Worm (Caenorhabditis elegans) whole organism, dauer: ENCODE measurements around the gene pqn-78.
"Not testable (repeated sequence)": the region's sequence is repeated elsewhere in the genome, so short reads cannot be mapped to it uniquely, and the experiment has no call there.

Source experiments
- unc-62 ChIP-seq: sonication (generic microtip); optimal IDR thresholded peaks from 2 replicates; lab custom pipeline; 2017; ENCODE audit warnings: missing biosample characterization, missing genetic modification reagents, missing genetic modification characterization

Gene pqn-78

DNA sequence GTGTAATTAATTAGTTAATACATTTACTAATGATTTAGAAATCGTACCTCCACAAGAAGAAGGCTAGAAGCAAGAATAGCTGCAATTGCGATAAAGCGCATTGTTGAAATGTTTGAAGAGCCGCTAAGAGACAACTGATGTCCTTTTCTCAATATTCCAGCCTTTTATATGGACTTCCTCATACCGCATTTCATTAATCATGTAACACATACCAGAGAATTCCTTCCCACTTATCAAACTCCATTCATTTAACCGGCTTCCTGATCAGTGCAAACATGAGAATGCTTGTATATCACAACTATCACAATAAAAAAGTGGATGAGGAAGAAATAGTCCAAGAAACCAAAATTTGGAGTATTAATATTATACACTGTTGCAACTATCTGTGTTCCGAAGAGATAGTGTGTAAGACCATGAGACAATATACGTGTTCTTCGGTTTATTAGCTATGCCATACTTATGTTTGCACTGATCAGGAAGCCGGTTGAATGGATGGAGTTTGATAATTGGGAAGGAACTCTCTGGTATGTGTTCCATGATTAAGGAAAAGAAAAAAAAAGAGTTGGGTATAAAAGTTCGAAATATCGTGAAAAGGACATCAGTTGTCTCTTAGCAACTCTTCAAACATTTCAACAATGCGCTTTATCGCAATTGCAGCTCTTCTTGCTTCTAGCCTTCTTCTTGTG is at the start of gene pqn-78, which contains the start of gene pqn-79:
pqn-78 (minus strand) TSS at position 101 of the 686 bp plus-strand sequence.
pqn-79 (plus strand) TSS at position 636 of the 686 bp plus-strand sequence.
- TF ChIP-seq unc-62 (GFP tag; lab: Kevin White, UChicago): not testable (repeated sequence)

DNA sequence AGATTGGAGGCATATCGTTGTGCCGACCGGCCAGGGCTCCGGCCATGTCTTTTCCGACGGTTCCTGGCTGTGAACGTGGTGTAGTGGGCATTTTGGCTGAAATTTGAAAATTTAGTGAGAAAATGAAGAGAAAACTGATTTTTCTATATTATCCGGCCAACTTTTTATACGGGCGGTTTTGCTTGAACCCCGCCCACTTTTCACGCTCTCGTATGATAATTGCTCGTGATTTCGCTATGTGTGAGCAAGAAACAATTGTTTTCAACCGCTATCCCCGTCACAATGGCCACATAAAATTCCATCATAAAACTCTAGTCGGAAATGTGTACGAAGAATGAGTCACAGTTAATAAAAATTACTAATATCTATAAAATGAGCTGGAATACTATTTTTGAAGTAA is 46.9 kb upstream of the pqn-78 start, which contains the start of gene Y105C5A.12:
Y105C5A.12 (minus strand) TSS at position 101 of the 400 bp plus-strand sequence.
- not testable (repeated sequence) for TF ChIP-seq unc-62 (GFP tag; lab: Kevin White, UChicago)

DNA sequence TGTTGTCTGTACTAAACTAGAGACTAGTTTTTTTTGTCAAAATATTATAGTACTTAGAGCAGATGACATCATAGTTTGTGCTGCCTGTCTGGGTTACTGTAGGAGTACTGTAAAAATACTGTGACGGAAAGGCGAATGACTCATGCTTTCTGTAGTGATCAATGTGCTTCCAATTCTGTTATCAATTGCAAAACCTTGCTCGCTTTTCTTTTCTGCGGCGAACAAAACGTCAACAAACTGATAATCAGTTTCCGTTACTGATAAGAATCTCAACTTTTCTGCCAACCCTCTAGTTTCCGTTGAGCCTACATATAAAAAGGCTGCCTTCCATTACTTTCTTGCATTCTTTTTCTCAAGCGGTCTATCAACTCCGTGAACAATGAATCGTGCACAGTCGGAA is 46.0 kb upstream of the pqn-78 start, which contains the start of gene Y105C5A.13:
Y105C5A.13 (plus strand) TSS at position 380 of the 400 bp plus-strand sequence.
- no peak for TF ChIP-seq unc-62 (GFP tag; lab: Kevin White, UChicago)

DNA sequence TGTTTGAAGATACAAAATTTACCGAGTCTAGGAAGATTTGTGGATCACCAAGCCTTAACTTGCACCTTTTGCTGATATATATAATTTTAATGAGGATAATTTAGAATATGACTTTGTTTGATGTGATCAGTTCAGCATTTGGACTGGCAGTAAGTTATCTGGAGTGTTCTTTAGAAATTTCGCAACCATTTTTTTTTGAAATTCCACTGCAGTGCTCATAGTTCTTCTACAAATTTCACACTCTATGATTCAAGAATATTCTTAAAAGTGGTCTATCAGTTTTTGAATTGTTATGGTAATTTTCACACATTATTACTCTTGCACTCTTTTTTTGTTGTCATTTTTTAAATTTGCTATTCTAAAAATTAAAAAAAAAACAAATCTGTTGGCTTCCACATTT is 44.4 kb upstream of the pqn-78 start:
- no peak for TF ChIP-seq unc-62 (GFP tag; lab: Kevin White, UChicago)

DNA sequence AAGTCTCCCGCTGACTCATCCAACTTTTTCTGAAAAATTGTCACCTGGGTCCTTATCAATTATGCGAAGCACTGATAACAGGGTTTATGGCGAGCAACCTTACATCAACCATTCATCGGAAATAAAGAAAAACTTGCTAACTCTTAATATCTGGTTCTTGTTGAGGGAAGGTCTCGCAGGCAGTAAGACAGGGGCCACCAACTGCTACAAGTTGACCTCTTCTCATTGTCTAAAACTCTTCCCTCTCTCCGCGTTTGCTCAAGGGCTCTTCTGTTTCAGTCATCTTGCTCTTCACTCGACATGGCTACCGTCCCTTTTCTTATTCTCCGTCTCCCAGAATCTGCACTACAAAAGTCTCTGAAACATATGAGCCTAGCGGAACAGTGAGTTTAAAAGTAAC is 40.6 kb upstream of the pqn-78 start, which contains the start of gene Y105C5A.10:
Y105C5A.10 (plus strand) TSS at position 301 of the 400 bp plus-strand sequence.
- not testable (repeated sequence) for TF ChIP-seq unc-62 (GFP tag; lab: Kevin White, UChicago)

DNA sequence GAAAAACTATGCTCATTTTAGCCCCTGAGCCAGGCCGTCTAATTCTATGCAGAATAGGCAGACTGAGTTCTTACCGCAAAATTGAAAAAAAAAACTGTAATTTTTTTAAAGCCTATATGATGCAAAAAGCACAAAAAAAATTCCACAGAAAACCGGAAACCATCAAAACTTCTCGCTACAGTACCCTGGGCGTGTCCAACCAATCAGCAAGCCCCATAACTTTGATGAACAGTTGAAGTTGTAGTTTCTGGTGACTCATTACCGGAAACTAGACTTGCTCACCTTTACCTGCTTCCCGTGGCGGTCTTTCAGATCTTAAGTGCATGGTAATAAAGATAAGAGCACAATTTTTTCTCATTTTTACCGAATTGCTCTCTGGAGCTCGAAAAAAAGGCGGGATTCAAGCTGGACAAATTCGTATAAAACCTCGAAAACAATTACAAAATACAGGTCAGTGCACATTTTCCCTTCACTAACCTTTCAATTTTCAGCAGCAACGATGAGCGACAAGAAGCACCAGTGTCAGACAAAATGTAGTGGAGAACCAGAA is 39.5 kb upstream of the pqn-78 start, which contains the start of gene Y105C5A.1274:
Y105C5A.1274 (plus strand) TSS at position 500 of the 550 bp plus-strand sequence.
- not testable (repeated sequence) for TF ChIP-seq unc-62 (GFP tag; lab: Kevin White, UChicago)

DNA sequence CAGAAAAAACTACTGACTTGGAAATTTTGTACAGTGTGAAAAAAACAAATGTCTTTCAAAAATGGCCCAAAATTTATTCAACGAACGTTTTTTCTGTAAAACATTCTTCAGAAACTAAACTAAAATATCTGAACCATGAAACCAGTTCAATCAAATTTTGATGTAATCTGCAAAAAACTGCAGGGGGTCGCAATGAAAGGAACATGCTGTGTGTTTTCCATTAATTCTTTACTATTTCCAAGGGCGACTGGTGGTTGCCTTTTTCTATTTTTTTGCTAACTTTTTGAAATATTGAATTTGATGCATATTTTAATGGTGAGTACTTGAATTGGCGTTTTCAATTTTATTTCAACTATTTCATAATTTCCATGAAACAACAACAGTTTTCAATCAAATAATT is 36.4 kb upstream of the pqn-78 start, which contains the start of gene Y105C5A.9:
Y105C5A.9 (plus strand) TSS at position 301 of the 400 bp plus-strand sequence.
- TF ChIP-seq unc-62 (GFP tag; lab: Kevin White, UChicago): no peak

DNA sequence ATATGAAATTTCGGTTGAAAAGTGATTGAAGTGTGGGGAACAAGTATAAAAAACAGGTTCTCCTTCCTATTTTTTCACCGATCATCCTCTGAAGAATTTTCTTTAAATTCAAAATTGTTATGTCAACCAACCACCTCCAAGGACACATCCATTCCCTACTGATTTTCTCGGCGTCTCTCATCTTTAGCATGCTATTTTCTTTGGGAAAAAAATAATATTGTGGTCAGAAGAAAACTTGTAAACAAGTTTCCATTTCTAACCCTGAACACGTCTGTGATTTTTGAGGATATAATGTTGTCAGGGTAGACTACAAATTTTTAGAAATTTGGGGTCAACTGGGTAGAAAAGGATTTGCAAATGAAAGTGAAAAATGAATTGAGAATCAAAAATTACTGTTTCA is 22.8 kb upstream of the pqn-78 start:
- TF ChIP-seq unc-62 (GFP tag; lab: Kevin White, UChicago): no peak

DNA sequence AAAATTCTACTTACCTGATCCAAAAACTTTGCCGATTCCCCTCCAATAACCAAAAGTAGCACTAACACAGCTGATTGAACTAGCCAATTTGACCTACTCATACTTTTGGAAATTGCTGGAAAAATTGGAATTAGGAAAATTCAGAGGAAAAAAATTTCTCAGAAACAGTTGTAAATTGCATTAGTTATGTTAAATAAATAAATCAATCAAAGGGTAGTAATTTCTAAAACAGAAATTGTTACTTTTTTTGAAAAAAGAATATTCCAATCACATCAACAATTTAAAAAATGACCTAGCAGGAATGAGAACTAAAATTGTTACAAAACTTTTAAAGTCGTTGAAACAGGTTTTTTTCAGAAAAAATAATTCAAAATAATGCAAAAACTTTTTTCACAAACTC is 22.1 kb upstream of the pqn-78 start, which contains the start of gene Y105C5A.8:
Y105C5A.8 (minus strand) TSS at position 101 of the 400 bp plus-strand sequence.
- no peak for TF ChIP-seq unc-62 (GFP tag; lab: Kevin White, UChicago)

DNA sequence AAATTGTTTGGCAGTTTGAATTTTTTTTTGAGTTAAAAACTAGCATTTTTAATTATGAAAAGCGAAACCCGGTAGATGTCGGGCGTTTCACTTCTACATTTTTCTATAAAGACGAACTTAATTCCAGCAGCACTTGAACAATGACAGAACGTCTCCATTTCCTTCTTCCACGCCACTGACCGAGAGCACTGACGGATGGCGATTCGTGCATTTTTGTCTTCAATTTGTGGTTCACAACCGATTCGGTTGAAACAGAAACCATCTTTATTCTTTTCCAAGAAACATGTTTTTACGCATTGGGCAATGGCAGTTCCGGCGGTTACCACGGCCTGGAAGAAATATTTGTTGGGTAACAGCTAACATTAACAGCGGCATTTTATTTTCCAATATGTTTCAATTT is 18.3 kb upstream of the pqn-78 start:
- TF ChIP-seq unc-62 (GFP tag; lab: Kevin White, UChicago): no peak

DNA sequence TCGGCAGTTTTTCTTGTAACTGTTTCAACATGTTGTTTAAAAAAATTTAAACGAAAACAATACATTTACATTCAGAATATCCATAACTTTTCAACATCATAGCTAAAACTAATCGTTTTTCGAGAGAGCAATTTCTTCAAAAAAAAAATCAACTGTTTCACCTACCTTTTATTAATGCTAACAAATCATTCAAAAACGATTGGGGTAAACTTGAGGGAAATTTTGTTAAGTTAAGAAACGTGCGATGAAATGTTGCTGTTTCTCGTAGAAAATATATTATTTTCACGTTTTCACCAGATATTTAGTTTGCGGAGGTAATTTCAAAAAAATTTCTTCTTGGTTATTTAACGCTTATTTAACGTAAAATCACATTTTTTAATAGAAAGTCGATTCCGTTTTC is 11.6 kb upstream of the pqn-78 start:
- TF ChIP-seq unc-62 (GFP tag; lab: Kevin White, UChicago): no peak

DNA sequence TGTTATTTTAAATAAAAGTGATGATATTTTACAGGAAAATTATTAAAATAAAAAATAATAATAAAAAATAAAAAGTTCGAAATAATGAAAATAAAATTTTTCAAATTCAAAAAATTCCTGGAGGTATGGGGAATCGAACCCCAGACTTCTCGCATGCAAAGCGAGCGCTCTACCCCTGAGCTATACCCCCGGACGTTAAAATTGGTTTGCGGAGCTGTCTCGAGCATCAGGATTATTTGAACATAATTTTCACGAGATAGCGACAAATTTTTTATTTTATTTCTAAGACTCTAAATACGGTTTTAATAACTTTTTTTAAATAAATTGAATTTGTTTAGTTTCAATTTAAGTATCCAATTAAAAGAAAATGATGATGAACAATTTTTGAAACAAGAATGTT is 9.4 kb upstream of the pqn-78 start:
- no peak for TF ChIP-seq unc-62 (GFP tag; lab: Kevin White, UChicago)

DNA sequence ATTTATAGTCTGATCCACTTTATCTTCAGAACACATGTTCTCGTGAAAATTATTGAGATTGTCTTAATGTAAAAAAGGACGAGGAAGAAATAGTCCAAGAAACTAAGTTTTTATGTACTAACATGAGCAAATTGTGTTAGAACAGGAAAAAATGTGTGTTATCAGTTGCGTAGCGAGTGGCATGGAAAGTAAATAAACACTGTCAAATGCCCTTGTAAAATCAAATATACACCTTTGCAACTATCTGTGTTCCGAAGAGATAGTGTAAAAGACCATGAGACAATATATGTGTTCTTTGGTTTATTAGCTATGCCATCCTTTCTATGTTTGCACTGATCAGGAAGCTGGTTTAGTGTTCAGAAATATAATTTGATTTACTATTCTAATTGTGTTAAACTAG is 1.8 kb downstream of the pqn-78 start:
- no peak for TF ChIP-seq unc-62 (GFP tag; lab: Kevin White, UChicago)

DNA sequence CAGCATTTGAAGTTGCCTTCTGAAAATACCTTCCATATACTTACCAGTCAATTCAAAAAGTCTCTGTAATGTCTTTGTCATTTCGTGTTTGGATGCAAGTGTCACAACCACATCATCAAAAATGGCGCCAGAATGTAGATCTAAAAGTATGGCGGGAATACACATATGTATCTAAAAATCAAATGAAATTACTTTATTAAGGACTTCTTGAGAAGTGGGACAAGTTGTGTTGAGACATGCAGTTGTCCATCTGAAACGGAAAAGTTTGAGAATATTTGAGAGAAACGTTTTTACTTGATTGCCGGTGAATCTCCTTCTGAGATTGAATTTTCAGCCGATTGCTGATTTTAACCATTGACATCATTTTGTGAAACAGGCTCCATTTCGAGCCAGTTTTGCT is 2.9 kb downstream of the pqn-78 start:
- TF ChIP-seq unc-62 (GFP tag; lab: Kevin White, UChicago): no peak

DNA sequence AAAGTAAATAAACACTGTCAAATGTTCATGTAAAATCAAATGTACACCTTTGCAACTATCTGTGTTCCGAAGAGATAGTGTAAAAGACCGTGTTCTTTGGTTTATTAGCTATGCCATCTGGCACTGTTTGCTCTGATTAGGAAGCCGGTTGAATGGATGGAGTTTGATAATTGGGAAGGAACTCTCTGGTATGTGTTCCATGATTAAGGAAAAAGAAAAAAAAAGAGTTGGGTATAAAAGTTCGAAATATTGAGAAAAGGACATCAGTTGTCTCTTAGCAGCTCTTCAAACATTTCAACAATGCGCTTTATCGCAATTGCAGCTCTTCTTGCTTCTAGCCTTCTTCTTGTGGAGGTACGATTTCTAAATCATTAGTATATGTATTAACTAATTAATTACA is 4.4 kb downstream of the pqn-78 start, which contains the start of gene abu-5:
abu-5 (plus strand) TSS at position 301 of the 400 bp plus-strand sequence.
- TF ChIP-seq unc-62 (GFP tag; lab: Kevin White, UChicago): not testable (repeated sequence)

DNA sequence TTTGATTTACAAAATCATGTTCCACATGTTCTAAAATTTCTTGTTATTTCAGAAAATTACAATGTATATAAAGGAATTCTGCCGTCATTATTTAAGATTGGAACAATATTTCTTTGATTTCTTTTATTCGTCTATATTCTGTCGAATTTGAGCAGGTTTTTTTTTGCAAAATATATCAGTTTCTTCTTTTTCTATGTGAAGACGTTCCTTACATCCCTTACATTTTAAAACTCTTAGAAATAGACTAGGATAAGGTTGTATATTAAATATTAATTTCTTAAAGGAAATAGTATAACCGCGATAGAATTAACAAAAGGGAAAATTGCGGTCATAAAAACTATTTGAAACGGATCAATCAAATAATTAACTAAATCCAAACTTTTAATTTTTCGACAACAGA is 6.0 kb downstream of the pqn-78 start:
- no peak for TF ChIP-seq unc-62 (GFP tag; lab: Kevin White, UChicago)
